Fruit fly (Drosophila melanogaster) whole organism, pupa: ENCODE measurements around the gene upSET.
A peak's percentile ranks its signal among the peaks of the same experiment; 100 is the strongest.

Experiments
- CG10348 ChIP-seq: fragments of 200-800 bp; sonication (Bioruptor generic); IDR thresholded peaks from 2 replicates; pipeline ENCODE4 v1.3.6; 2022; ENCODE audit warnings: missing biosample characterization, missing genetic modification characterization
- CG12605 ChIP-seq: fragments of 200-800 bp; sonication (Bioruptor generic); IDR thresholded peaks from 2 replicates; pipeline ENCODE4 v1.3.6; 2022; ENCODE audit warnings: missing biosample characterization, missing genetic modification characterization
- CG13204 ChIP-seq: fragments of 200-800 bp; sonication (Bioruptor generic); optimal IDR thresholded peaks from 2 replicates; lab custom pipeline; 2018; ENCODE audit warnings: missing biosample characterization, mild to moderate bottlenecking, missing genetic modification characterization, moderate library complexity
- CG14655 ChIP-seq: fragments of 200-800 bp; sonication (Bioruptor generic); optimal IDR thresholded peaks from 3 replicates; lab custom pipeline; 2017; ENCODE audit warnings: mild to moderate bottlenecking, missing biosample characterization, missing genetic modification reagents, missing genetic modification characterization
- CG15710 ChIP-seq: fragments of 200-800 bp; sonication (Bioruptor generic); optimal IDR thresholded peaks from 2 replicates; lab custom pipeline; 2018; ENCODE audit warnings: missing biosample characterization, mild to moderate bottlenecking, missing genetic modification characterization, moderate library complexity
- CG17806 ChIP-seq: fragments of 200-800 bp; sonication (Bioruptor generic); optimal IDR thresholded peaks from 2 replicates; lab custom pipeline; 2018; ENCODE audit warnings: missing biosample characterization, mild to moderate bottlenecking, missing genetic modification characterization, moderate library complexity
- CG32121 ChIP-seq: fragments of 200-800 bp; sonication (Bioruptor generic); IDR thresholded peaks from 2 replicates; pipeline ENCODE4 v1.3.6; 2022; ENCODE audit warnings: missing biosample characterization, missing genetic modification characterization
- CG34367 ChIP-seq: fragments of 200-800 bp; sonication (Bioruptor generic); optimal IDR thresholded peaks from 2 replicates; lab custom pipeline; 2018; ENCODE audit warnings: missing biosample characterization, mild to moderate bottlenecking, missing genetic modification characterization
- CG4496 ChIP-seq: fragments of 200-800 bp; sonication (Bioruptor generic); IDR thresholded peaks from 3 replicates; pipeline ENCODE4 v1.3.6; 2022; ENCODE audit warnings: missing biosample characterization, missing genetic modification characterization
- CG8159 ChIP-seq: fragments of 200-800 bp; sonication (Bioruptor generic); optimal IDR thresholded peaks from 3 replicates; lab custom pipeline; 2018; ENCODE audit warnings: missing biosample characterization, mild to moderate bottlenecking, missing genetic modification characterization, moderate library complexity
- CG8301 ChIP-seq: fragments of 200-800 bp; sonication (Bioruptor generic); optimal IDR thresholded peaks from 2 replicates; lab custom pipeline; 2018; ENCODE audit warnings: missing biosample characterization, mild to moderate bottlenecking, missing genetic modification characterization
- CG9948 ChIP-seq: fragments of 200-800 bp; sonication (Bioruptor generic); optimal IDR thresholded peaks from 2 replicates; lab custom pipeline; 2018; ENCODE audit warnings: missing biosample characterization, mild to moderate bottlenecking, missing genetic modification characterization, moderate library complexity
- D1 ChIP-seq: fragments of 200-800 bp; sonication (Bioruptor generic); optimal IDR thresholded peaks from 2 replicates; lab custom pipeline; 2018; ENCODE audit warnings: missing biosample characterization, mild to moderate bottlenecking, missing genetic modification characterization, moderate library complexity
- EcR ChIP-seq: fragments of 200-800 bp; sonication (Bioruptor generic); optimal IDR thresholded peaks from 3 replicates; lab custom pipeline; 2019; ENCODE audit warnings: missing biosample characterization, missing genetic modification characterization, mild to moderate bottlenecking, moderate library complexity, missing genetic modification reagents
- Ets98B ChIP-seq: fragments of 200-800 bp; sonication (Bioruptor generic); IDR thresholded peaks from 2 replicates; pipeline ENCODE4 v1.3.6; 2022; ENCODE audit warnings: missing biosample characterization, missing genetic modification characterization
- Pif1A ChIP-seq: fragments of 200-800 bp; sonication (Bioruptor generic); optimal IDR thresholded peaks from 3 replicates; lab custom pipeline; 2016; ENCODE audit warnings: missing biosample characterization, missing genetic modification characterization
- Pif1B ChIP-seq: fragments of 200-800 bp; sonication (Bioruptor generic); optimal IDR thresholded peaks from 3 replicates; lab custom pipeline; 2016; ENCODE audit warnings: missing biosample characterization, missing genetic modification characterization
- Snoo ChIP-seq: fragments of 200-800 bp; sonication (Bioruptor generic); optimal IDR thresholded peaks from 3 replicates; lab custom pipeline; 2017; ENCODE audit warnings: missing biosample characterization, mild to moderate bottlenecking, missing genetic modification characterization, inconsistent platforms
- fd96Ca ChIP-seq: fragments of 200-800 bp; sonication (Bioruptor generic); IDR thresholded peaks from 3 replicates; pipeline ENCODE4 v1.3.6; 2022; ENCODE audit warnings: missing biosample characterization, missing genetic modification characterization
- gl ChIP-seq: fragments of 200-800 bp; sonication (Bioruptor generic); optimal IDR thresholded peaks from 2 replicates; lab custom pipeline; 2018; ENCODE audit warnings: missing biosample characterization, mild to moderate bottlenecking, missing genetic modification characterization
- rn ChIP-seq: fragments of 200-800 bp; sonication (Bioruptor generic); IDR thresholded peaks from 2 replicates; pipeline ENCODE4 v1.3.6; 2022; ENCODE audit warnings: missing biosample characterization, missing genetic modification characterization

The upSET gene

dm6 chr3L:14025736-14026135 is 23.8 kb downstream of the upSET start:
- no peak for TF ChIP-seq Snoo (tag; lab: Kevin White, UChicago)
- TF ChIP-seq CG13204 (GFP tag; lab: Kevin White, UChicago): no peak
- no peak for TF ChIP-seq CG4496 (GFP tag; lab: Robert Waterston, UW)
- no peak for TF ChIP-seq CG8301 (tag; lab: Kevin White, UChicago)
- TF ChIP-seq Pif1A (GFP tag; lab: Kevin White, UChicago): no peak
- TF ChIP-seq CG12605 (GFP tag; lab: Robert Waterston, UW): no peak
- TF ChIP-seq D1 (tag; lab: Kevin White, UChicago): no peak
- TF ChIP-seq CG15710 (tag; lab: Kevin White, UChicago): no peak
- no peak for TF ChIP-seq rn (GFP tag; lab: Robert Waterston, UW)
- TF ChIP-seq CG8159 (tag; lab: Kevin White, UChicago): no peak

dm6 chr3L:14027549-14027948 is 25.6 kb downstream of the upSET start:
- no peak for TF ChIP-seq CG34367 (tag; lab: Kevin White, UChicago)
- TF ChIP-seq CG32121: no peak
- no peak for TF ChIP-seq Pif1B (GFP tag; lab: Kevin White, UChicago)
- TF ChIP-seq CG15710 (tag; lab: Kevin White, UChicago): no peak
- no peak for TF ChIP-seq CG8159 (tag; lab: Kevin White, UChicago)
- TF ChIP-seq D1 (tag; lab: Kevin White, UChicago): no peak
- TF ChIP-seq Snoo (tag; lab: Kevin White, UChicago): no peak
- no peak for TF ChIP-seq rn (GFP tag; lab: Robert Waterston, UW)
- no peak for TF ChIP-seq gl (tag; lab: Kevin White, UChicago)
- no peak for TF ChIP-seq fd96Ca
- TF ChIP-seq CG4496 (GFP tag; lab: Robert Waterston, UW): no peak
- TF ChIP-seq CG12605 (GFP tag; lab: Robert Waterston, UW): no peak
- no peak for TF ChIP-seq CG17806 (tag; lab: Kevin White, UChicago)
- no peak for TF ChIP-seq CG13204 (GFP tag; lab: Kevin White, UChicago)
- no peak for TF ChIP-seq Pif1A (GFP tag; lab: Kevin White, UChicago)
- TF ChIP-seq CG9948 (tag; lab: Kevin White, UChicago): no peak
- no peak for TF ChIP-seq Ets98B
- no peak for TF ChIP-seq CG8301 (tag; lab: Kevin White, UChicago)

- peak; percentile 77 for TF ChIP-seq CG4496 (GFP tag; lab: Robert Waterston, UW)
- TF ChIP-seq gl (tag; lab: Kevin White, UChicago): peak; percentile 40
- TF ChIP-seq CG12605 (GFP tag; lab: Robert Waterston, UW): peak; percentile 66
- 0 out of 2 replicates have a peak, but pooled peaks have one; percentile 64 for TF ChIP-seq Ets98B
- no peak for TF ChIP-seq CG14655 (GFP tag; lab: Kevin White, UChicago)
- peak; percentile 49; the same call in 1 of the 2 replicates for TF ChIP-seq CG32121
Observed at dm6 chr3L:14028485-14029384, 26.8 kb downstream of the upSET start, which contains the start of gene Ptip. Ptip (minus strand) TSS chr3L:14029121.

- no peak for TF ChIP-seq Pif1B (GFP tag; lab: Kevin White, UChicago)
- TF ChIP-seq CG4496 (GFP tag; lab: Robert Waterston, UW): peak; percentile 51; the same call in 1 of the 3 replicates
- TF ChIP-seq Ets98B: 0 out of 2 replicates have a peak, but pooled peaks have one; percentile 5
- TF ChIP-seq Pif1A (GFP tag; lab: Kevin White, UChicago): no peak
- TF ChIP-seq CG10348 (GFP tag; lab: Robert Waterston, UW): no peak
- no peak for TF ChIP-seq fd96Ca
- TF ChIP-seq CG15710 (tag; lab: Kevin White, UChicago): peak; percentile 40
- peak; percentile 5 for TF ChIP-seq Snoo (tag; lab: Kevin White, UChicago)
- TF ChIP-seq CG32121: peak; percentile 38; the same call in 1 of the 2 replicates
- TF ChIP-seq CG8159 (tag; lab: Kevin White, UChicago): peak; percentile 21
- no peak for TF ChIP-seq CG34367 (tag; lab: Kevin White, UChicago)
- peak; percentile 5 for TF ChIP-seq CG17806 (tag; lab: Kevin White, UChicago)
- no peak for TF ChIP-seq rn (GFP tag; lab: Robert Waterston, UW)
- TF ChIP-seq EcR: no peak
- peak; percentile 25 for TF ChIP-seq CG13204 (GFP tag; lab: Kevin White, UChicago)
- TF ChIP-seq CG12605 (GFP tag; lab: Robert Waterston, UW): no peak
- TF ChIP-seq D1 (tag; lab: Kevin White, UChicago): no peak
- TF ChIP-seq CG14655 (GFP tag; lab: Kevin White, UChicago): peak; percentile 20
- peak; percentile 4 for TF ChIP-seq CG9948 (tag; lab: Kevin White, UChicago)
- TF ChIP-seq CG8301 (tag; lab: Kevin White, UChicago): peak; percentile 47
- TF ChIP-seq gl (tag; lab: Kevin White, UChicago): peak; percentile 18
- TF ChIP-seq, all 21 proteins: peak for 12
Observed at dm6 chr3L:14031171-14032126, 29.5 kb downstream of the upSET start, which contains the start of the genes CG6650 and endos. CG6650 (plus strand) TSS chr3L:14031450. endos (minus strand) TSS chr3L:14031706.
